Fruit fly (Drosophila melanogaster): ENCODE measurements around the gene CG18599.

The CG18599 gene

DNA sequence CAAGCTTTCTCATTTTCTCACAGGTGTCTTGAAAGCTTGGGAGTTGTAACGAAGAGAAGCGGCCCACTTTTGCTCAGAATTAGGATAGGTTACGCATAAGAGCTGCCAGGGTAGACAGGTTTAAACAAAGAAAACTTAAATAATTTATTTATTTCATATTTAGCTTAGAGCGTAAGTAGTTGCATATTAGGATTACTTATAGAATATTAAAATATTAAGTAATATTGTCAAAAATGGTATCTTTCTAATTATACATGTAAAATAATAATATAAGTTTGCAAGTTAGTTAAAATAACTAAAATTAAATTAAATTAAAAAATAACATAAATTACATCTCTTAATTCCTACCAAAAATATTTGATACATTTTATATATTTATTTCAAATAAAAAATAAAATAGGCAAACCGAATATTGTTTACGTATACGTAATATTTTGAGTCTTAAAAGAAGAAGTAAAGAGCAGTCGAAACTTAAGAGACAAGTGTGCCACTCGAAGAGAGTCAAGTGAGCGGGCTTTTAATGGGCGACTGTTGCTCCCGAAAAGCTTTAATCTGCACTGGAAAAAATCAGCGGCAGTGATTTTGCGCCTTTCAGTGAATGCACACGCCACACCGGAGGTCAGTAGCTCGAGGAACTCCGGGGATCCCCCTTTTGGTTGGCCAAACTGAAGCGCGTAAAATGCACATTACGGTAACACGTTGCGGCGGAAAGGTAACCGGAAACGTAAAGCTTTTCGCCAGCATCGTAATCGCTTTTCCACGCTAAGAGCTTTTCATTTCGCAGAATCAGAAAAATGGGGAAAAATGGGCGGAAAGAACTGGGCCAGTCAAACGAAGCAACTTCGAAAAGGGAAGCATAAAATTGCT is 47.5 kb downstream of the CG18599 start (continued):
- no peak for TF ChIP-seq CG14710 (tag; optimal IDR thresholded peaks at IDR 0.05)
- no peak for TF ChIP-seq tll (GFP tag; optimal IDR thresholded peaks at IDR 0.05)
- no peak for TF ChIP-seq gt (GFP tag; IDR thresholded peaks at IDR 0.05)
- TF ChIP-seq Gug (GFP tag; IDR thresholded peaks at IDR 0.05), result no peak; the same call in 3 of the 4 replicates
- no peak for TF ChIP-seq dm (GFP tag; optimal IDR thresholded peaks at IDR 0.05)
- no peak for TF ChIP-seq tx (GFP tag; optimal IDR thresholded peaks at IDR 0.05)
- TF ChIP-seq CG4328 (GFP tag; optimal IDR thresholded peaks at IDR 0.05), result no peak
- TF ChIP-seq org-1 (GFP tag; optimal IDR thresholded peaks at IDR 0.05), result no peak
- TF ChIP-seq dati (GFP tag; IDR thresholded peaks at IDR 0.05), result no peak
- TF ChIP-seq peb (GFP tag; IDR thresholded peaks at IDR 0.05), result no peak
- no peak for TF ChIP-seq tio (GFP tag; optimal IDR thresholded peaks at IDR 0.05)
- no peak for TF ChIP-seq CG2116 (GFP tag; optimal IDR thresholded peaks at IDR 0.05)
- TF ChIP-seq CG16863 (GFP tag; optimal IDR thresholded peaks at IDR 0.05), result peak; percentile 8
- TF ChIP-seq phol (tag; optimal IDR thresholded peaks at IDR 0.05), result no peak
- peak; percentile 43; the same call in 1 of the 2 replicates for TF ChIP-seq E2f1 (GFP tag; IDR thresholded peaks at IDR 0.05)
- TF ChIP-seq CG18619 (GFP tag; optimal IDR thresholded peaks at IDR 0.05), result no peak
- TF ChIP-seq Mad (GFP tag; optimal IDR thresholded peaks at IDR 0.05), result no peak
- no peak for TF ChIP-seq shn (GFP tag; optimal IDR thresholded peaks at IDR 0.05)
- no peak for TF ChIP-seq fd64A (GFP tag; optimal IDR thresholded peaks at IDR 0.05)
- peak; percentile 63 for TF ChIP-seq zf30C (GFP tag; optimal IDR thresholded peaks at IDR 0.05)
- TF ChIP-seq HLH4C (GFP tag; IDR thresholded peaks at IDR 0.05; ENCODE audit: partially characterized antibody), result no peak
- TF ChIP-seq ap (GFP tag; IDR thresholded peaks at IDR 0.05), result no peak
- TF ChIP-seq CG33213 (GFP tag; optimal IDR thresholded peaks at IDR 0.05), result no peak
- no peak for TF ChIP-seq Oaz (GFP tag; IDR thresholded peaks at IDR 0.05)
- TF ChIP-seq btn (GFP tag; optimal IDR thresholded peaks at IDR 0.05), result no peak
- no peak for TF ChIP-seq h (optimal IDR thresholded peaks at IDR 0.05)
- TF ChIP-seq CG12942 (GFP tag; optimal IDR thresholded peaks at IDR 0.05), result no peak
- TF ChIP-seq CG6654 (GFP tag; optimal IDR thresholded peaks at IDR 0.05), result no peak
- TF ChIP-seq pnt (GFP tag; optimal IDR thresholded peaks at IDR 0.05), result no peak
- TF ChIP-seq Pdp1 (GFP tag; optimal IDR thresholded peaks at IDR 0.05), result peak in 1 of 2 experiments; percentile 23
- no peak for TF ChIP-seq CG9215 (GFP tag; IDR thresholded peaks at IDR 0.05)
- no peak for TF ChIP-seq dimm (GFP tag; IDR thresholded peaks at IDR 0.05)
- no peak for TF ChIP-seq CG2199 (GFP tag; IDR thresholded peaks at IDR 0.05)
- TF ChIP-seq Rx (GFP tag; IDR thresholded peaks at IDR 0.05), result no peak
- TF ChIP-seq CG17829 (tag; optimal IDR thresholded peaks at IDR 0.05), result no peak
- peak; percentile 83 for TF ChIP-seq CG3163 (GFP tag; optimal IDR thresholded peaks at IDR 0.05)
- peak; percentile 22; the same call in 1 of the 2 replicates for TF ChIP-seq seq (GFP tag; IDR thresholded peaks at IDR 0.05)
- TF ChIP-seq B-H1 (GFP tag; IDR thresholded peaks at IDR 0.05), result no peak; the same call in 2 of the 3 replicates
- no peak for TF ChIP-seq prd (optimal IDR thresholded peaks at IDR 0.05)
- 0 out of 3 replicates have a peak, but pooled peaks have one; percentile 39 for TF ChIP-seq prd (GFP tag; IDR thresholded peaks at IDR 0.05)
- no peak for TF ChIP-seq Fer3 (tag; optimal IDR thresholded peaks at IDR 0.05)
- TF ChIP-seq CG9609 (GFP tag; optimal IDR thresholded peaks at IDR 0.05), result peak; percentile 14
- peak; percentile 28; the same call in 1 of the 2 replicates for TF ChIP-seq CG13287 (GFP tag; IDR thresholded peaks at IDR 0.05; ENCODE audit: partially characterized antibody)
- TF ChIP-seq zen (tag; optimal IDR thresholded peaks at IDR 0.05), result no peak
- TF ChIP-seq Dek (tag; optimal IDR thresholded peaks at IDR 0.05), result peak; percentile 4
- TF ChIP-seq Hr39 (optimal IDR thresholded peaks at IDR 0.05), result no peak
- TF ChIP-seq Deaf1 (tag; optimal IDR thresholded peaks at IDR 0.05), result no peak
- TF ChIP-seq CG9727 (GFP tag; optimal IDR thresholded peaks at IDR 0.05), result no peak
- TF ChIP-seq CG10543 (GFP tag; optimal IDR thresholded peaks at IDR 0.05), result no peak
- TF ChIP-seq bab2 (GFP tag; optimal IDR thresholded peaks at IDR 0.05), result no peak
- TF ChIP-seq CoRest (tag; optimal IDR thresholded peaks at IDR 0.05), result peak; percentile 16

All from whole organism, embryonic.